Worm (Caenorhabditis elegans): Measurements from ENCODE around the gene bath-28.

DNA sequence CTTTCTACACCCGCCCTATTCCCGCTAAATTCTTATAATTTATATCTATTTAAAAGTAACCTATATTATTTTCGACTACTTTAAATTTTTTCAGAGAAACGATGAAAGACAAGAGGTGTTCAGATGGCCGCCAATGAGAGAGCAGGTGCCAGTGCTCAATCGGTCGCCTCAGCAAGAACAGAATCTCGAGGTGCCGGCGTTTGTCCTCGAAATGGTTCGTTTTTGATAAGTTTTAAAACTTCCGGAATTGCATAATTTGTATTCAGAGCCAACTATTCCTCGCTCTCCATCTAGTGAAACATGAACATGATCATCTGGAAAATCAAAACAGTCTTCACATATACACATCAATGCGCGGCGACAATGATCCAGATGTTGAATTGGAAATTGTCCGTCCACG, 26.2 kb upstream of the bath-28 start, which contains the start of gene bath-23:
- TF ChIP-seq tbx-2 (tag; optimal IDR thresholded peaks at IDR 0.05), result no peak
- no peak for TF ChIP-seq lsy-12 (tag; optimal IDR thresholded peaks at IDR 0.05)
- no peak for TF ChIP-seq elt-3 (tag; optimal IDR thresholded peaks at IDR 0.05)
- TF ChIP-seq lin-39 (tag; optimal IDR thresholded peaks at IDR 0.05), result no peak
- no peak for TF ChIP-seq egl-5 (tag; optimal IDR thresholded peaks at IDR 0.05)
- no peak for TF ChIP-seq pha-4 (tag; optimal IDR thresholded peaks at IDR 0.05)
- no peak for TF ChIP-seq elt-2 (tag; optimal IDR thresholded peaks at IDR 0.05)
- TF ChIP-seq unc-39 (tag; optimal IDR thresholded peaks at IDR 0.05), result no peak
- no peak for TF ChIP-seq snpc-4 (tag; optimal IDR thresholded peaks at IDR 0.05)
- TF ChIP-seq nhr-25 (tag; optimal IDR thresholded peaks at IDR 0.05), result no peak
- no peak for TF ChIP-seq R02D3.7 (tag; optimal IDR thresholded peaks at IDR 0.05)
- TF ChIP-seq nhr-43 (tag; optimal IDR thresholded peaks at IDR 0.05; ENCODE audit: poor library complexity, severe bottlenecking), result no peak
- no peak for TF ChIP-seq ZK546.5 (tag; optimal IDR thresholded peaks at IDR 0.05)

All from whole organism, L3 larva.